Fruit fly (Drosophila melanogaster): ENCODE measurements around the gene UQCR-14L.

Gene UQCR-14L

dm6 chr3R:28328780-28329546 is 35.1 kb downstream of the UQCR-14L start (continued):
- TF ChIP-seq Eip75B (GFP tag; optimal IDR thresholded peaks at IDR 0.05) (peak; percentile 65), Blimp-1 (GFP tag; optimal IDR thresholded peaks at IDR 0.05) (no peak), Hr4 (GFP tag; optimal IDR thresholded peaks at IDR 0.05) (peak; percentile 87), dsx (GFP tag; optimal IDR thresholded peaks at IDR 0.05; ENCODE audit: poor library complexity, severe bottlenecking) (peak; percentile 58), CG7368 (GFP tag; optimal IDR thresholded peaks at IDR 0.05) (no peak), Hr38 (GFP tag; optimal IDR thresholded peaks at IDR 0.05) (no peak), fd85E (GFP tag; optimal IDR thresholded peaks at IDR 0.05) (no peak), CG11902 (GFP tag; optimal IDR thresholded peaks at IDR 0.05) (no peak), Sox14 (GFP tag; optimal IDR thresholded peaks at IDR 0.05) (peak; percentile 80), pdm3 (GFP tag; optimal IDR thresholded peaks at IDR 0.05) (peak; percentile 76), CG6276 (GFP tag; optimal IDR thresholded peaks at IDR 0.05) (peak; percentile 76), CG3919 (GFP tag; optimal IDR thresholded peaks at IDR 0.05) (peak; percentile 69), CG8119 (GFP tag; IDR thresholded peaks at IDR 0.05) (peak; percentile 82), CG3032 (tag; optimal IDR thresholded peaks at IDR 0.05) (peak; percentile 79), Hr39 (GFP tag; optimal IDR thresholded peaks at IDR 0.05) (peak; percentile 21), CG16779 (tag; optimal IDR thresholded peaks at IDR 0.05) (no peak), fkh (GFP tag; optimal IDR thresholded peaks at IDR 0.05) (peak; percentile 95), Ets21C (GFP tag; optimal IDR thresholded peaks at IDR 0.05) (no peak), achi (GFP tag; optimal IDR thresholded peaks at IDR 0.05) (peak; percentile 71), CG10669 (GFP tag; optimal IDR thresholded peaks at IDR 0.05) (peak; percentile 79), Gug (GFP tag; IDR thresholded peaks at IDR 0.05) (peak; percentile 89), Eip78C (GFP tag) (peak; percentile 88), cyc (GFP tag; optimal IDR thresholded peaks at IDR 0.05) (no peak)

- TF ChIP-seq acj6 (GFP tag; optimal IDR thresholded peaks at IDR 0.05), result peak; percentile 20
- TF ChIP-seq Hr4 (GFP tag; optimal IDR thresholded peaks at IDR 0.05), result peak; percentile 6
- no peak; the same call in 1 of the 2 replicates for TF ChIP-seq CG15336 (GFP tag; IDR thresholded peaks at IDR 0.05)
- TF ChIP-seq Hr38 (GFP tag; optimal IDR thresholded peaks at IDR 0.05), result no peak
- TF ChIP-seq Met (GFP tag; optimal IDR thresholded peaks at IDR 0.05), result peak; percentile 13
- TF ChIP-seq svp (GFP tag), result peak; percentile 18
- TF ChIP-seq vri (GFP tag; optimal IDR thresholded peaks at IDR 0.05), result peak; percentile 60
- TF ChIP-seq CG3919 (GFP tag; optimal IDR thresholded peaks at IDR 0.05), result peak; percentile 25
- TF ChIP-seq CG11902 (GFP tag; optimal IDR thresholded peaks at IDR 0.05), result no peak
- no peak for TF ChIP-seq CG9139 (GFP tag; optimal IDR thresholded peaks at IDR 0.05)
- no peak for TF ChIP-seq Sox15 (GFP tag; optimal IDR thresholded peaks at IDR 0.05)
- TF ChIP-seq lz (GFP tag; optimal IDR thresholded peaks at IDR 0.05), result peak; percentile 8
- TF ChIP-seq Blimp-1 (GFP tag; optimal IDR thresholded peaks at IDR 0.05), result peak; percentile 93
- TF ChIP-seq salr (GFP tag; optimal IDR thresholded peaks at IDR 0.05), result no peak
- no peak for TF ChIP-seq dac (GFP tag; optimal IDR thresholded peaks at IDR 0.05)
- no peak; the same call in 2 of the 3 replicates for TF ChIP-seq eg (GFP tag; IDR thresholded peaks at IDR 0.05)
- no peak for TF ChIP-seq CG11294 (GFP tag; IDR thresholded peaks at IDR 0.05)
- no peak for TF ChIP-seq Hr39 (GFP tag; optimal IDR thresholded peaks at IDR 0.05)
- peak; percentile 11 for TF ChIP-seq CG31627 (GFP tag; optimal IDR thresholded peaks at IDR 0.05)
- peak; percentile 21 for TF ChIP-seq OdsH (GFP tag; optimal IDR thresholded peaks at IDR 0.05)
- no peak for TF ChIP-seq Ets96B (tag; optimal IDR thresholded peaks at IDR 0.05)
- TF ChIP-seq fkh (GFP tag; optimal IDR thresholded peaks at IDR 0.05), result peak; percentile 75
- no peak for TF ChIP-seq Lpt (GFP tag; optimal IDR thresholded peaks at IDR 0.05)
- TF ChIP-seq Sox14 (GFP tag; optimal IDR thresholded peaks at IDR 0.05), result no peak
- TF ChIP-seq topi (GFP tag; optimal IDR thresholded peaks at IDR 0.05), result no peak
- TF ChIP-seq Smox (GFP tag; optimal IDR thresholded peaks at IDR 0.05), result peak; percentile 35
- no peak for TF ChIP-seq CG6792 (GFP tag; optimal IDR thresholded peaks at IDR 0.05)
- no peak for TF ChIP-seq CG34406 (GFP tag; optimal IDR thresholded peaks at IDR 0.05)
- TF ChIP-seq CG32006 (GFP tag; optimal IDR thresholded peaks at IDR 0.05), result peak; percentile 7
- TF ChIP-seq pdm3 (GFP tag; optimal IDR thresholded peaks at IDR 0.05), result no peak
- TF ChIP-seq Eip93F (GFP tag; optimal IDR thresholded peaks at IDR 0.05), result no peak
- no peak for TF ChIP-seq Ets21C (GFP tag; optimal IDR thresholded peaks at IDR 0.05)
- no peak for TF ChIP-seq spab (GFP tag; optimal IDR thresholded peaks at IDR 0.05)
- peak; percentile 14 for TF ChIP-seq CG6808 (GFP tag; optimal IDR thresholded peaks at IDR 0.05)
Observed at dm6 chr3R:28330266-28331125, 36.6 kb downstream of the UQCR-14L start.
